Worm (Caenorhabditis elegans) whole organism, late embryonic: ENCODE measurements around the gene srlf-19.

Experiments used
- C08G9.2 ChIP-seq: sonication (generic microtip); optimal IDR thresholded peaks from 2 replicates; lab custom pipeline; 2016; ENCODE audit warnings: mild to moderate bottlenecking, missing genetic modification characterization, moderate library complexity, missing compliant biosample characterization
- K02D7.2 ChIP-seq: sonication (generic microtip); optimal IDR thresholded peaks from 2 replicates; lab custom pipeline; 2017; ENCODE audit warnings: mild to moderate bottlenecking, missing genetic modification characterization, missing compliant biosample characterization
- K09A11.1 ChIP-seq: sonication (generic microtip); optimal IDR thresholded peaks from 2 replicates; lab custom pipeline; 2017; ENCODE audit warnings: antibody characterized with exemption, mild to moderate bottlenecking, missing genetic modification characterization, missing compliant biosample characterization; ENCODE audit not compliant: insufficient read depth
- T23F11.4 ChIP-seq: fragments of 200-800 bp; sonication (Bioruptor generic); optimal IDR thresholded peaks from 2 replicates; lab custom pipeline; 2018; ENCODE audit warnings: mild to moderate bottlenecking, missing genetic modification characterization, missing compliant biosample characterization
- ama-1 ChIP-seq: fragments of 150-350 bp; optimal IDR thresholded peaks from 2 replicates; lab custom pipeline; 2014
- ceh-18 ChIP-seq: sonication (generic microtip); optimal IDR thresholded peaks from 2 replicates; lab custom pipeline; 2016; ENCODE audit warnings: missing genetic modification characterization, missing compliant biosample characterization
- ceh-19 ChIP-seq: fragments of 200-800 bp; sonication (Bioruptor generic); optimal IDR thresholded peaks from 2 replicates; lab custom pipeline; 2018; ENCODE audit warnings: mild to moderate bottlenecking, missing genetic modification characterization, missing compliant biosample characterization
- ceh-2 ChIP-seq: sonication (generic microtip); optimal IDR thresholded peaks from 2 replicates; lab custom pipeline; 2016; ENCODE audit warnings: missing genotype, missing genetic modification characterization, missing compliant biosample characterization
- ceh-22 ChIP-seq: sonication (generic microtip); optimal IDR thresholded peaks from 2 replicates; lab custom pipeline; 2017; ENCODE audit warnings: missing biosample characterization, missing genetic modification characterization
- ceh-24 ChIP-seq: sonication (generic microtip); optimal IDR thresholded peaks from 2 replicates; lab custom pipeline; 2016; ENCODE audit warnings: mild to moderate bottlenecking, missing genetic modification characterization, missing compliant biosample characterization
- ceh-31 ChIP-seq: sonication (generic microtip); optimal IDR thresholded peaks from 2 replicates; lab custom pipeline; 2016; ENCODE audit warnings: missing genetic modification characterization, missing compliant biosample characterization
- ceh-48 ChIP-seq: sonication (generic microtip); optimal IDR thresholded peaks from 2 replicates; lab custom pipeline; 2016; ENCODE audit warnings: missing genetic modification characterization, inconsistent platforms, missing compliant biosample characterization
- ceh-6 ChIP-seq: fragments of 200-800 bp; sonication (Bioruptor generic); optimal IDR thresholded peaks from 2 replicates; lab custom pipeline; 2018; ENCODE audit warnings: mild to moderate bottlenecking, missing genetic modification characterization, missing compliant biosample characterization
- che-1 ChIP-seq: sonication (generic microtip); optimal IDR thresholded peaks from 2 replicates; lab custom pipeline; 2016; ENCODE audit warnings: mild to moderate bottlenecking, missing genetic modification characterization, missing compliant biosample characterization
- dmd-4 ChIP-seq: sonication (generic microtip); optimal IDR thresholded peaks from 2 replicates; lab custom pipeline; 2016; ENCODE audit warnings: borderline replicate concordance, missing genetic modification characterization, missing compliant biosample characterization
- dve-1 ChIP-seq: sonication (generic microtip); optimal IDR thresholded peaks from 2 replicates; lab custom pipeline; 2017; ENCODE audit warnings: antibody characterized with exemption, mild to moderate bottlenecking, missing genetic modification characterization, missing compliant biosample characterization
- elt-4 ChIP-seq: sonication (generic microtip); optimal IDR thresholded peaks from 2 replicates; lab custom pipeline; 2016; ENCODE audit warnings: missing genetic modification characterization, missing compliant biosample characterization
- fax-1 ChIP-seq: sonication (generic microtip); optimal IDR thresholded peaks from 2 replicates; lab custom pipeline; 2016; ENCODE audit warnings: missing genotype, missing genetic modification characterization, missing compliant biosample characterization
- fkh-6 ChIP-seq: sonication (generic microtip); optimal IDR thresholded peaks from 2 replicates; lab custom pipeline; 2016; ENCODE audit warnings: missing genetic modification characterization, missing compliant biosample characterization
- gmeb-2 ChIP-seq: sonication (generic microtip); optimal IDR thresholded peaks from 2 replicates; lab custom pipeline; 2016; ENCODE audit warnings: missing genetic modification characterization, inconsistent platforms, missing compliant biosample characterization
- hlh-15 ChIP-seq: sonication (generic microtip); optimal IDR thresholded peaks from 2 replicates; lab custom pipeline; 2016; ENCODE audit warnings: missing genetic modification characterization, missing compliant biosample characterization
- lin-11 ChIP-seq: fragments of 200-800 bp; sonication (Bioruptor generic); optimal IDR thresholded peaks from 2 replicates; lab custom pipeline; 2018; ENCODE audit warnings: mild to moderate bottlenecking, missing genetic modification characterization, missing compliant biosample characterization
- madf-2 ChIP-seq: sonication (generic microtip); optimal IDR thresholded peaks from 2 replicates; lab custom pipeline; 2017; ENCODE audit warnings: missing genetic modification characterization, missing compliant biosample characterization
- nfya-1 ChIP-seq: sonication (generic microtip); optimal IDR thresholded peaks from 2 replicates; lab custom pipeline; 2017; ENCODE audit warnings: missing genetic modification characterization, mild to moderate bottlenecking, missing compliant biosample characterization, antibody characterized with exemption, moderate library complexity
- nhr-232 ChIP-seq: sonication (generic microtip); optimal IDR thresholded peaks from 2 replicates; lab custom pipeline; 2016; ENCODE audit warnings: missing genetic modification characterization, missing compliant biosample characterization
- odd-2 ChIP-seq: sonication (generic microtip); optimal IDR thresholded peaks from 2 replicates; lab custom pipeline; 2017; ENCODE audit warnings: antibody characterized with exemption, mild to moderate bottlenecking, missing genetic modification characterization, missing compliant biosample characterization
- pax-1 ChIP-seq: fragments of 150-350 bp; optimal IDR thresholded peaks from 2 replicates; lab custom pipeline; 2014; ENCODE audit warnings: missing biosample characterization, missing genetic modification characterization
- pha-4 ChIP-seq: fragments of 150-350 bp; optimal IDR thresholded peaks from 2 replicates; lab custom pipeline; 2018; ENCODE audit warnings: missing biosample characterization, missing genetic modification reagents, missing genetic modification characterization
- sdc-2 ChIP-seq: sonication (generic microtip); optimal IDR thresholded peaks from 2 replicates; lab custom pipeline; 2016; ENCODE audit warnings: missing genotype, missing genetic modification characterization, missing compliant biosample characterization
- syd-9 ChIP-seq: sonication (generic microtip); optimal IDR thresholded peaks from 2 replicates; lab custom pipeline; 2016; ENCODE audit warnings: mild to moderate bottlenecking, missing genetic modification characterization, moderate library complexity, missing compliant biosample characterization
- tbx-2 ChIP-seq: sonication (generic microtip); optimal IDR thresholded peaks from 2 replicates; lab custom pipeline; 2016; ENCODE audit warnings: missing genetic modification characterization, missing compliant biosample characterization
- unc-3 ChIP-seq, 2 experiments: fragments of 200-800 bp in 1 of 2; sonication (Bioruptor generic) in 1 of 2; sonication (generic microtip) in 1 of 2; conservative IDR thresholded peaks in 1 of 2; optimal IDR thresholded peaks in 1 of 2; 2 replicates each; pipeline versions ENCODE4 v1.3.6 to Lab custom; 2016 to 2022; ENCODE audit warnings: missing compliant biosample characterization in 2 of 2, missing genetic modification characterization in 2 of 2, missing genetic modification reagents in 1 of 2
- unc-42 ChIP-seq: sonication (generic microtip); optimal IDR thresholded peaks from 2 replicates; lab custom pipeline; 2016; ENCODE audit warnings: missing genotype, missing genetic modification characterization, missing compliant biosample characterization
- unc-55 ChIP-seq: sonication (generic microtip); optimal IDR thresholded peaks from 2 replicates; lab custom pipeline; 2017; ENCODE audit warnings: missing biosample characterization, missing genetic modification reagents, missing genetic modification characterization
- unc-86 ChIP-seq: sonication (generic microtip); optimal IDR thresholded peaks from 2 replicates; lab custom pipeline; 2016; ENCODE audit warnings: missing genetic modification characterization, missing compliant biosample characterization
- zip-5 ChIP-seq: sonication (generic microtip); optimal IDR thresholded peaks from 2 replicates; lab custom pipeline; 2016; ENCODE audit warnings: missing genetic modification characterization, missing compliant biosample characterization
- ztf-16 ChIP-seq: sonication (generic microtip); optimal IDR thresholded peaks from 2 replicates; lab custom pipeline; 2017; ENCODE audit warnings: missing genetic modification characterization, missing compliant biosample characterization

The srlf-19 gene

DNA sequence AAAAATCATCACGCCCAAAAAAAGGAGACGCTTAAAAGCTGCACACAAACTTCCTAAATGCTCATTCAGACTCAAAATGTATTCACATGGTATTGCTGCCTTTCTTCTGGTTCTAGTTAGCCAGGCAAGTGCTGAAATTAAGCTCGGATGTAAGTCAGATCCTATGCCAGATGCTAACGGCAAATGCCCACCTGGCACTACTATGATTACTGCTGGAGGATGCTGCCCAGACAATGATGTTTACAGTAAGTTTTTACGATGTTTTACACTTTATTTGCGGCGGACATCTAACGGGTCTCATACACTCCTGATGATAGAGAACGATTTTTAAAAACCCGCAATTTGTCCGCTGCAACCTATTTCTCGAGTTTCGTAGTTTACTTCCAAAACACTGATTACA lies 31.3 kb downstream of the srlf-19 start, which contains the start of gene C14C6.5:
Gene C14C6.5, plus strand, starts transcription at position 58 of the 400 bp plus-strand sequence.
- TF ChIP-seq madf-2 (tag; lab: Kevin White, UChicago) (no peak), zip-5 (tag; lab: Kevin White, UChicago) (no peak), ama-1 (lab: Kevin White, UChicago) (no peak)

- TF ChIP-seq lin-11 (tag; lab: Kevin White, UChicago) (no peak), pax-1 (no peak), ceh-19 (GFP tag; lab: Kevin White, UChicago) (no peak), odd-2 (tag; lab: Kevin White, UChicago) (no peak), gmeb-2 (tag; lab: Kevin White, UChicago) (no peak), unc-3 (GFP tag; conservative IDR thresholded peaks at IDR 0.05; lab: Robert Waterston, UW) (no peak), unc-3 (tag; optimal IDR thresholded peaks at IDR 0.05; lab: Kevin White, UChicago) (no peak), pha-4 (tag; lab: Kevin White, UChicago) (no peak), syd-9 (tag; lab: Kevin White, UChicago) (no peak), ztf-16 (no peak), elt-4 (tag; lab: Kevin White, UChicago) (no peak), T23F11.4 (GFP tag; lab: Kevin White, UChicago) (no peak), hlh-15 (tag; lab: Kevin White, UChicago) (no peak), unc-55 (no peak), unc-86 (tag; lab: Kevin White, UChicago) (no peak), ceh-18 (tag; lab: Kevin White, UChicago) (no peak), ceh-48 (tag; lab: Kevin White, UChicago) (no peak), fkh-6 (tag; lab: Kevin White, UChicago) (no peak), K02D7.2 (no peak), dve-1 (tag; lab: Kevin White, UChicago) (no peak)
Measured at ce11 chrV:539040-539510, 33.8 kb downstream of the srlf-19 start, which contains the start of gene nhr-155. nhr-155 (plus strand) TSS chrV:539460.

ce11 chrV:541470-541869 lies 36.2 kb downstream of the srlf-19 start:
- TF ChIP-seq tbx-2 (tag; lab: Kevin White, UChicago), result no peak
- no peak for TF ChIP-seq unc-86 (tag; lab: Kevin White, UChicago)
- TF ChIP-seq unc-55, result no peak
- TF ChIP-seq T23F11.4 (GFP tag; lab: Kevin White, UChicago), result no peak
- no peak for TF ChIP-seq ceh-31 (tag; lab: Kevin White, UChicago)
- TF ChIP-seq, all 69 proteins: peak for 0

DNA sequence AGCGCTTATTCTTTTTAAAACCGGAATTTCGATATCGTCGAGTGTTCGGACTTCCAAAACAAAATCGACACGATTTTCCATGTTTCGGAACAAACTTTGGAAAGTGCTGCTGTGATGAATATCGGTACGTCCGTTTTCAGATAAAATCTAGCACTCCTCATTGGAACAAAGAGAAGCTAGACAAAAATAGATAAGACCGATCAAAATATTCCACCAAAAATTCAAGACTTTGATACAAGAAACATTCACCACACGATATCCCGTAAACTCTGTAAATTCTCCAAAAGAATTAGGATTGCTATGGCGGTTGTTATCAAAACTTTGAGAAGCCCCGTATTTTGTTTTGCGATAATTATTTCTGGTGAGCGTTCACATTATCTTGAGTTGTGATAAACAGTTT lies 37.9 kb downstream of the srlf-19 start, which contains the start of gene C14C6.3:
Gene C14C6.3, plus strand, starts transcription at position 301 of the 400 bp plus-strand sequence.
- TF ChIP-seq sdc-2 (tag; lab: Kevin White, UChicago) (no peak), ceh-2 (tag; lab: Kevin White, UChicago) (no peak), ceh-24 (no peak)

- no peak for TF ChIP-seq nhr-232 (tag; lab: Kevin White, UChicago)
Measured at ce11 chrV:547980-548379, 42.7 kb downstream of the srlf-19 start, which contains the start of gene C14C6.6. C14C6.6 (minus strand) TSS chrV:548080.

DNA sequence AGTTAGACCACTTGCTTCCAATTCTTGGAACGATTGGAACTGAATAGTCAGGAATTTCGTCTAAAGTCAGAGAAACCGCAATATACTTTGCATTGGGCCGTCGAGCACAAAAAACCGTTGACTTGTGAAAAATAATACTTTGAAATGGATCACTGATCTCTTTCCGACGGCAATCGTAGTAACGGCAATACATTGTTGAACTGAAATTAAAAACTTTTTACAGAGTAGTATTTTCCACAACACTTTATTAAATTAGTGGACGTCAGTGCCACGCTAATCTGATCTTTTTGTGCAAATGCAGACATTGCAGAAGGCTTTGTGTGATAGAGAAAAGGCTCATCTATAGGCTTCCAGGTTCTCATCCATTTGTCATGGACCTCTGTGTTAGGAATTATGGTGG lies 47.1 kb downstream of the srlf-19 start:
- TF ChIP-seq unc-42 (tag; lab: Kevin White, UChicago) (no peak), ceh-18 (tag; lab: Kevin White, UChicago) (no peak), ceh-22 (tag; lab: Kevin White, UChicago) (no peak), dmd-4 (tag; lab: Kevin White, UChicago) (no peak), dve-1 (tag; lab: Kevin White, UChicago) (no peak), gmeb-2 (tag; lab: Kevin White, UChicago) (no peak), ceh-6 (GFP tag; lab: Kevin White, UChicago) (no peak), sdc-2 (tag; lab: Kevin White, UChicago) (no peak), che-1 (tag; lab: Kevin White, UChicago) (no peak), nfya-1 (tag; lab: Kevin White, UChicago) (no peak), K09A11.1 (no peak), unc-55 (no peak), C08G9.2 (tag; lab: Kevin White, UChicago) (no peak), fax-1 (tag; lab: Kevin White, UChicago) (no peak), madf-2 (tag; lab: Kevin White, UChicago) (no peak)
